Fruit fly (Drosophila melanogaster): Measurements from ENCODE around the gene mex1.

The mex1 gene

dm6 chr3L:15507148-15507896 lies 12.1 kb downstream of the mex1 start (continued):
- TF ChIP-seq CG2199 (GFP tag; IDR thresholded peaks at IDR 0.05): 0 out of 3 replicates have a peak, but pooled peaks have one; percentile 35
- TF ChIP-seq CG6654 (GFP tag; optimal IDR thresholded peaks at IDR 0.05): no peak
- peak; percentile 15 for TF ChIP-seq cwo (GFP tag; optimal IDR thresholded peaks at IDR 0.05)
- TF ChIP-seq CG2116 (GFP tag; optimal IDR thresholded peaks at IDR 0.05): no peak
- no peak for TF ChIP-seq Oaz (GFP tag; IDR thresholded peaks at IDR 0.05)
- TF ChIP-seq cad (GFP tag; optimal IDR thresholded peaks at IDR 0.05): peak; percentile 2
- TF ChIP-seq Opbp (GFP tag; IDR thresholded peaks at IDR 0.05; ENCODE audit: partially characterized antibody): 0 out of 3 replicates have a peak, but pooled peaks have one; percentile 10
- TF ChIP-seq dm (GFP tag; optimal IDR thresholded peaks at IDR 0.05): peak; percentile 33
- TF ChIP-seq CG15601 (tag; optimal IDR thresholded peaks at IDR 0.05): no peak
- no peak for TF ChIP-seq CG7357 (GFP tag; IDR thresholded peaks at IDR 0.05)
- peak; percentile 9; the same call in 1 of the 2 replicates for TF ChIP-seq CG14441 (GFP tag; IDR thresholded peaks at IDR 0.05)
- TF ChIP-seq CG9437 (GFP tag; optimal IDR thresholded peaks at IDR 0.05): peak; percentile 19
- TF ChIP-seq CG4707 (GFP tag; optimal IDR thresholded peaks at IDR 0.05): peak; percentile 47

dm6 chr3L:15506174-15506926 lies 13.0 kb downstream of the mex1 start:
- TF ChIP-seq sens (GFP tag) (peak; percentile 66), ase (GFP tag; IDR thresholded peaks at IDR 0.05) (no peak), Med (GFP tag) (peak; percentile 21), mirr (GFP tag; optimal IDR thresholded peaks at IDR 0.05) (peak; percentile 8), CG16863 (GFP tag; optimal IDR thresholded peaks at IDR 0.05) (no peak), aop (GFP tag; IDR thresholded peaks at IDR 0.05) (no peak), ash1 (GFP tag; optimal IDR thresholded peaks at IDR 0.05) (no peak), exex (tag; optimal IDR thresholded peaks at IDR 0.05) (peak; percentile 25), pan (optimal IDR thresholded peaks at IDR 0.05) (no peak), pan (GFP tag; optimal IDR thresholded peaks at IDR 0.05 in 1 of 2, IDR thresholded peaks at IDR 0.05 in 1 of 2) (no peak), Pdp1 (GFP tag; optimal IDR thresholded peaks at IDR 0.05) (peak in 1 of 2 experiments; percentile 58), BtbVII (GFP tag; optimal IDR thresholded peaks at IDR 0.05) (peak; percentile 11), sima (GFP tag; optimal IDR thresholded peaks at IDR 0.05) (no peak), slbo (GFP tag; IDR thresholded peaks at IDR 0.05) (no peak), BEAF-32 (GFP tag; optimal IDR thresholded peaks at IDR 0.05) (no peak), en (GFP tag; optimal IDR thresholded peaks at IDR 0.05) (no peak), schlank (tag; optimal IDR thresholded peaks at IDR 0.05) (no peak), ham (GFP tag; IDR thresholded peaks at IDR 0.05) (no peak), psq (GFP tag; optimal IDR thresholded peaks at IDR 0.05) (no peak), B-H2 (GFP tag; optimal IDR thresholded peaks at IDR 0.05) (no peak), Tbp (GFP tag; optimal IDR thresholded peaks at IDR 0.05) (no peak), CG10267 (tag; optimal IDR thresholded peaks at IDR 0.05) (no peak), abd-A (tag; optimal IDR thresholded peaks at IDR 0.05) (no peak), MBD-R2 (GFP tag; IDR thresholded peaks at IDR 0.05) (no peak)

- TF ChIP-seq kay (GFP tag; optimal IDR thresholded peaks at IDR 0.05): no peak
- TF ChIP-seq dimm (GFP tag; IDR thresholded peaks at IDR 0.05): no peak
- TF ChIP-seq org-1 (GFP tag; optimal IDR thresholded peaks at IDR 0.05): no peak
- no peak for TF ChIP-seq CG1024 (GFP tag; IDR thresholded peaks at IDR 0.05)
- TF ChIP-seq CG6683 (GFP tag; optimal IDR thresholded peaks at IDR 0.05): no peak
- TF ChIP-seq zen2 (GFP tag; IDR thresholded peaks at IDR 0.05; ENCODE audit: partially characterized antibody): no peak
- TF ChIP-seq Six4 (GFP tag; optimal IDR thresholded peaks at IDR 0.05): no peak
- no peak for TF ChIP-seq maf-S (GFP tag; optimal IDR thresholded peaks at IDR 0.05)
- TF ChIP-seq nau (GFP tag; optimal IDR thresholded peaks at IDR 0.05): no peak
- no peak for TF ChIP-seq CG8388 (GFP tag; optimal IDR thresholded peaks at IDR 0.05)
- TF ChIP-seq CG15514 (GFP tag; optimal IDR thresholded peaks at IDR 0.05): no peak
- no peak for TF ChIP-seq cg (GFP tag; optimal IDR thresholded peaks at IDR 0.05)
These were observed 14.7 kb downstream of the mex1 start, which contains the start of gene CG7857 for dm6 chr3L:15504687-15505086. TSS of gene CG7857 (minus strand) at chr3L:15504894.

Measured in whole organism, embryonic.